Worm (Caenorhabditis elegans): ENCODE measurements around the gene C54F6.19.

C54F6.19 gene

ce11 chrV:7523392-7523791 is 21.9 kb upstream of the C54F6.19 start, which contains the start of gene C54F6.6:
TSS of gene C54F6.6 (plus strand) at chrV:7523692.
- no peak for TF ChIP-seq unc-42 (tag; optimal IDR thresholded peaks at IDR 0.05)
- no peak for TF ChIP-seq tbx-2 (tag; optimal IDR thresholded peaks at IDR 0.05)
- no peak for TF ChIP-seq sox-2 (GFP tag; IDR thresholded peaks at IDR 0.05)
- no peak for TF ChIP-seq ceh-30 (tag; optimal IDR thresholded peaks at IDR 0.05)
- no peak for TF ChIP-seq unc-86 (tag; optimal IDR thresholded peaks at IDR 0.05)
- TF ChIP-seq unc-3 (GFP tag; conservative IDR thresholded peaks at IDR 0.05) = no peak
- no peak for TF ChIP-seq unc-3 (tag; optimal IDR thresholded peaks at IDR 0.05)
- TF ChIP-seq C38D4.7 (GFP tag; optimal IDR thresholded peaks at IDR 0.05) = no peak
- TF ChIP-seq ztf-16 (tag; optimal IDR thresholded peaks at IDR 0.05) = no peak

DNA sequence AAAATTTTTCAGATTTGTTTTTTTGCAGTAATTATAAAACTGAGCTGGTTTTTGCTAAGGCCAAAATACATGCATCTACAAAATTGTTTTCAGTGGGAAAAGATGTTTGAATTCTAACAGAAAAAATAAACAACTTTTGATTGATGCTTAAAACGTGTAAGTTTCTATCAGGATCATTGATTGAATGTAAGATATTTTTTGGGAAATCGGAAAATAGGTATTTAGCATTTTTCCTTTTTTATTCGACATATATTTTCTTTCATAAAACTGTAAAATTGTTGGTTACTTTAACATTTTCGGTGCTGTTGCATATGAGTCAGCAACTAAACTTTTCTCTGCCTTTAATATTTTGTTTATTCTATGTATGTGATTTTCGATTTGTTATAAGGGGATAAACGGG is 20.8 kb upstream of the C54F6.19 start, which contains the start of gene C54F6.20:
Gene C54F6.20 (plus strand): TSS at position 301 of the 400 bp plus-strand sequence.
- no peak for TF ChIP-seq ceh-34 (tag; optimal IDR thresholded peaks at IDR 0.05)
- no peak for TF ChIP-seq ceh-9 (tag; optimal IDR thresholded peaks at IDR 0.05)
- TF ChIP-seq pag-3 (tag; optimal IDR thresholded peaks at IDR 0.05; ENCODE audit: borderline replicate concordance) = no peak
- TF ChIP-seq nfya-1 (tag; optimal IDR thresholded peaks at IDR 0.05) = no peak
- no peak for TF ChIP-seq unc-42 (tag; optimal IDR thresholded peaks at IDR 0.05)

ce11 chrV:7525695-7526094 is 19.6 kb upstream of the C54F6.19 start, which contains the start of gene C54F6.18:
TSS of gene C54F6.18 (plus strand) at chrV:7525995.
- TF ChIP-seq ztf-16 (tag; optimal IDR thresholded peaks at IDR 0.05) (no peak), ceh-6 (GFP tag; optimal IDR thresholded peaks at IDR 0.05) (no peak), fkh-10 (GFP tag; optimal IDR thresholded peaks at IDR 0.05) (no peak), unc-55 (GFP tag; optimal IDR thresholded peaks at IDR 0.05) (no peak), madf-2 (tag; optimal IDR thresholded peaks at IDR 0.05) (no peak), T23F11.4 (GFP tag; optimal IDR thresholded peaks at IDR 0.05) (no peak)

- TF ChIP-seq ztf-16 (tag; optimal IDR thresholded peaks at IDR 0.05) (no peak), C08G9.2 (tag; optimal IDR thresholded peaks at IDR 0.05) (no peak), lim-6 (tag; optimal IDR thresholded peaks at IDR 0.05) (no peak), lin-11 (tag; optimal IDR thresholded peaks at IDR 0.05) (no peak), ceh-34 (tag; optimal IDR thresholded peaks at IDR 0.05) (no peak), sox-2 (GFP tag; IDR thresholded peaks at IDR 0.05) (no peak), F13H6.1 (tag; optimal IDR thresholded peaks at IDR 0.05) (no peak)
These were observed 18.1 kb upstream of the C54F6.19 start, which contains the start of gene C54F6.17 for ce11 chrV:7527153-7527552. TSS of gene C54F6.17 (plus strand) at chrV:7527453.

- no peak for TF ChIP-seq ceh-30 (tag; optimal IDR thresholded peaks at IDR 0.05)
These were observed 16.5 kb upstream of the C54F6.19 start, which contains the start of gene C54F6.5 for ce11 chrV:7528816-7529215. TSS of gene C54F6.5 (plus strand) at chrV:7529116.

- TF ChIP-seq lim-6 (tag; optimal IDR thresholded peaks at IDR 0.05) = no peak
- TF ChIP-seq nfya-1 (tag; optimal IDR thresholded peaks at IDR 0.05) = no peak
- no peak for TF ChIP-seq odd-2 (tag; optimal IDR thresholded peaks at IDR 0.05)
- no peak for TF ChIP-seq elt-4 (tag; optimal IDR thresholded peaks at IDR 0.05)
- TF ChIP-seq zip-5 (tag; optimal IDR thresholded peaks at IDR 0.05) = no peak
- no peak for TF ChIP-seq pha-2 (tag; optimal IDR thresholded peaks at IDR 0.05)
- no peak for TF ChIP-seq npax-4 (tag; optimal IDR thresholded peaks at IDR 0.05)
- no peak for TF ChIP-seq ztf-16 (tag; optimal IDR thresholded peaks at IDR 0.05)
- no peak for TF ChIP-seq ceh-19 (GFP tag; optimal IDR thresholded peaks at IDR 0.05)
- no peak for TF ChIP-seq C08G9.2 (tag; optimal IDR thresholded peaks at IDR 0.05)
- TF ChIP-seq rnt-1 (tag; optimal IDR thresholded peaks at IDR 0.05) = no peak
- no peak for TF ChIP-seq K02D7.2 (tag; optimal IDR thresholded peaks at IDR 0.05)
- TF ChIP-seq fkh-10 (GFP tag; optimal IDR thresholded peaks at IDR 0.05) = no peak
- TF ChIP-seq che-1 (tag; optimal IDR thresholded peaks at IDR 0.05) = no peak
- TF ChIP-seq nhr-11 (tag; optimal IDR thresholded peaks at IDR 0.05) = no peak
- no peak for TF ChIP-seq fax-1 (tag; optimal IDR thresholded peaks at IDR 0.05)
- TF ChIP-seq unc-3 (GFP tag; conservative IDR thresholded peaks at IDR 0.05) = no peak
- no peak for TF ChIP-seq unc-3 (tag; optimal IDR thresholded peaks at IDR 0.05)
- TF ChIP-seq hlh-15 (tag; optimal IDR thresholded peaks at IDR 0.05) = no peak
- TF ChIP-seq ceh-48 (tag; optimal IDR thresholded peaks at IDR 0.05) = no peak
These were observed 15.4 kb upstream of the C54F6.19 start, which contains the start of gene swt-2 for ce11 chrV:7529840-7530239. TSS of gene swt-2 (plus strand) at chrV:7530140.

All from whole organism, late embryonic.